Worm (Caenorhabditis elegans) whole organism, early embryonic: ENCODE results near the gene F10B5.3.

Source experiments
- B0310.2 ChIP-seq: sonication (generic microtip); optimal IDR thresholded peaks from 2 replicates; lab custom pipeline; 2016; ENCODE audit warnings: mild to moderate bottlenecking, missing genetic modification characterization, missing compliant biosample characterization
- F13C5.2 ChIP-seq: sonication (generic microtip); optimal IDR thresholded peaks from 2 replicates; lab custom pipeline; 2017; ENCODE audit warnings: mild to moderate bottlenecking, missing genetic modification characterization, inconsistent platforms, missing compliant biosample characterization
- aly-1 ChIP-seq: sonication (generic microtip); optimal IDR thresholded peaks from 2 replicates; lab custom pipeline; 2016; ENCODE audit warnings: missing genetic modification characterization, missing compliant biosample characterization
- ama-1 ChIP-seq: fragments of 150-350 bp; optimal IDR thresholded peaks from 2 replicates; lab custom pipeline; 2014
- ceh-13 ChIP-seq: fragments of 200-800 bp; sonication (Bioruptor generic); optimal IDR thresholded peaks from 2 replicates; lab custom pipeline; 2018; ENCODE audit warnings: mild to moderate bottlenecking, missing genetic modification characterization, missing compliant biosample characterization
- ceh-36 ChIP-seq: sonication (generic microtip); optimal IDR thresholded peaks from 2 replicates; lab custom pipeline; 2016; ENCODE audit warnings: missing genetic modification characterization, inconsistent platforms, missing compliant biosample characterization
- ets-7 ChIP-seq: sonication (generic microtip); optimal IDR thresholded peaks from 2 replicates; lab custom pipeline; 2016; ENCODE audit warnings: missing genotype, missing genetic modification characterization, missing compliant biosample characterization
- flt-1 ChIP-seq: fragments of 200-800 bp; sonication (Bioruptor generic); IDR thresholded peaks from 2 replicates; pipeline ENCODE4 v1.3.6; 2022; ENCODE audit warnings: missing genetic modification characterization, missing compliant biosample characterization
- hmbx-1 ChIP-seq: sonication (generic microtip); optimal IDR thresholded peaks from 2 replicates; lab custom pipeline; 2016; ENCODE audit warnings: mild to moderate bottlenecking, missing genetic modification characterization, missing compliant biosample characterization
- hmg-4 ChIP-seq: fragments of 200-800 bp; sonication (Bioruptor generic); optimal IDR thresholded peaks from 2 replicates; lab custom pipeline; 2018; ENCODE audit warnings: mild to moderate bottlenecking, missing genetic modification characterization, missing compliant biosample characterization
- hnd-1 ChIP-seq: sonication (generic microtip); optimal IDR thresholded peaks from 2 replicates; lab custom pipeline; 2016; ENCODE audit warnings: missing genetic modification characterization, missing compliant biosample characterization
- pes-1 ChIP-seq: fragments of 200-800 bp; sonication (Bioruptor generic); IDR thresholded peaks from 2 replicates; pipeline ENCODE4 v1.3.6; 2022; ENCODE audit warnings: missing genetic modification reagents, missing genetic modification characterization, missing compliant biosample characterization
- scrt-1 ChIP-seq: fragments of 200-800 bp; sonication (Bioruptor generic); IDR thresholded peaks from 2 replicates; pipeline ENCODE4 v1.3.6; 2022; ENCODE audit warnings: missing genetic modification characterization, missing compliant biosample characterization
- sea-1 ChIP-seq: fragments of 200-800 bp; sonication (Bioruptor generic); conservative IDR thresholded peaks from 2 replicates; pipeline ENCODE4 v1.3.6; 2022; ENCODE audit warnings: missing genetic modification characterization, missing compliant biosample characterization
- tbx-11 ChIP-seq: fragments of 200-800 bp; sonication (Bioruptor generic); IDR thresholded peaks from 2 replicates; pipeline ENCODE4 v1.3.6; 2022; ENCODE audit warnings: missing genetic modification characterization, missing compliant biosample characterization
- tbx-37 ChIP-seq: fragments of 200-800 bp; sonication (Bioruptor generic); conservative IDR thresholded peaks from 2 replicates; pipeline ENCODE4 v1.3.6; 2022; ENCODE audit warnings: missing genetic modification reagents, missing genetic modification characterization, missing compliant biosample characterization
- tra-4 ChIP-seq: sonication (generic microtip); optimal IDR thresholded peaks from 2 replicates; lab custom pipeline; 2017; ENCODE audit warnings: missing genetic modification characterization, missing compliant biosample characterization

Gene F10B5.3

ce11 chrII:8149930-8150329 lies at the start of gene F10B5.3:
Gene F10B5.3 (minus strand): TSS chrII:8150030.
- TF ChIP-seq ets-7 (tag; lab: Kevin White, UChicago) (no peak), hnd-1 (tag; lab: Kevin White, UChicago) (no peak), tra-4 (tag; lab: Kevin White, UChicago) (no peak), tbx-11 (GFP tag; lab: Robert Waterston, UW) (no peak), tbx-37 (GFP tag; lab: Robert Waterston, UW) (no peak), aly-1 (tag; lab: Kevin White, UChicago) (no peak), ceh-13 (GFP tag; lab: Kevin White, UChicago) (no peak), scrt-1 (GFP tag; lab: Robert Waterston, UW) (no peak), ceh-36 (tag; lab: Kevin White, UChicago) (no peak), pes-1 (no peak), hmg-4 (GFP tag; lab: Kevin White, UChicago) (no peak), B0310.2 (tag; lab: Kevin White, UChicago) (no peak), F13C5.2 (no peak), ama-1 (no peak), flt-1 (GFP tag; lab: Robert Waterston, UW) (no peak), sea-1 (GFP tag; lab: Robert Waterston, UW) (no peak), hmbx-1 (tag; lab: Kevin White, UChicago) (no peak)

ce11 chrII:8198503-8198902 lies 48.7 kb upstream of the F10B5.3 start, which contains the start of gene qua-1:
Gene qua-1 (plus strand): TSS chrII:8198803.
- no peak for TF ChIP-seq scrt-1 (GFP tag; lab: Robert Waterston, UW)
- TF ChIP-seq aly-1 (tag; lab: Kevin White, UChicago): no peak
- no peak for TF ChIP-seq tra-4 (tag; lab: Kevin White, UChicago)
- TF ChIP-seq F13C5.2: no peak
- no peak for TF ChIP-seq B0310.2 (tag; lab: Kevin White, UChicago)

- TF ChIP-seq ceh-36 (tag; lab: Kevin White, UChicago) (no peak), aly-1 (tag; lab: Kevin White, UChicago) (no peak), ama-1 (no peak), hmg-4 (GFP tag; lab: Kevin White, UChicago) (no peak), scrt-1 (GFP tag; lab: Robert Waterston, UW) (no peak), pes-1 (no peak), flt-1 (GFP tag; lab: Robert Waterston, UW) (no peak), tbx-11 (GFP tag; lab: Robert Waterston, UW) (no peak), hmbx-1 (tag; lab: Kevin White, UChicago) (no peak), B0310.2 (tag; lab: Kevin White, UChicago) (no peak), F13C5.2 (no peak), hnd-1 (tag; lab: Kevin White, UChicago) (no peak), ceh-13 (GFP tag; lab: Kevin White, UChicago) (no peak), tra-4 (tag; lab: Kevin White, UChicago) (no peak), ets-7 (tag; lab: Kevin White, UChicago) (no peak)
These were observed 44.1 kb upstream of the F10B5.3 start for ce11 chrII:8193922-8194321.

- no peak for TF ChIP-seq hnd-1 (tag; lab: Kevin White, UChicago)
- TF ChIP-seq hmg-4 (GFP tag; lab: Kevin White, UChicago): no peak
- TF ChIP-seq hmbx-1 (tag; lab: Kevin White, UChicago): no peak
- no peak for TF ChIP-seq flt-1 (GFP tag; lab: Robert Waterston, UW)
- no peak for TF ChIP-seq scrt-1 (GFP tag; lab: Robert Waterston, UW)
- no peak for TF ChIP-seq sea-1 (GFP tag; lab: Robert Waterston, UW)
- no peak for TF ChIP-seq F13C5.2
- no peak for TF ChIP-seq ceh-36 (tag; lab: Kevin White, UChicago)
- no peak for TF ChIP-seq tbx-37 (GFP tag; lab: Robert Waterston, UW)
- TF ChIP-seq B0310.2 (tag; lab: Kevin White, UChicago): no peak
- no peak for TF ChIP-seq tra-4 (tag; lab: Kevin White, UChicago)
- no peak for TF ChIP-seq tbx-11 (GFP tag; lab: Robert Waterston, UW)
- no peak for TF ChIP-seq pes-1
- no peak for TF ChIP-seq ceh-13 (GFP tag; lab: Kevin White, UChicago)
- TF ChIP-seq ets-7 (tag; lab: Kevin White, UChicago): no peak
- no peak for TF ChIP-seq ama-1
- no peak for TF ChIP-seq aly-1 (tag; lab: Kevin White, UChicago)
These were observed 43.3 kb upstream of the F10B5.3 start, which contains the start of gene T05C12.9 for ce11 chrII:8193126-8193525. Gene T05C12.9 (minus strand): TSS chrII:8193226.

ce11 chrII:8190455-8190854 lies 40.6 kb upstream of the F10B5.3 start, which contains the start of gene T05C12.8:
Gene T05C12.8 (minus strand): TSS chrII:8190555.
- TF ChIP-seq hmg-4 (GFP tag; lab: Kevin White, UChicago): no peak
- TF ChIP-seq scrt-1 (GFP tag; lab: Robert Waterston, UW): no peak
- no peak for TF ChIP-seq ceh-36 (tag; lab: Kevin White, UChicago)
- TF ChIP-seq ceh-13 (GFP tag; lab: Kevin White, UChicago): no peak
- TF ChIP-seq ets-7 (tag; lab: Kevin White, UChicago): no peak

- no peak for TF ChIP-seq sea-1 (GFP tag; lab: Robert Waterston, UW)
- no peak for TF ChIP-seq flt-1 (GFP tag; lab: Robert Waterston, UW)
- no peak for TF ChIP-seq tbx-37 (GFP tag; lab: Robert Waterston, UW)
- TF ChIP-seq ceh-13 (GFP tag; lab: Kevin White, UChicago): no peak
- TF ChIP-seq hmg-4 (GFP tag; lab: Kevin White, UChicago): no peak
- no peak for TF ChIP-seq tbx-11 (GFP tag; lab: Robert Waterston, UW)
- TF ChIP-seq ama-1: no peak
- TF ChIP-seq ceh-36 (tag; lab: Kevin White, UChicago): no peak
- TF ChIP-seq F13C5.2: no peak
- TF ChIP-seq tra-4 (tag; lab: Kevin White, UChicago): no peak
- TF ChIP-seq pes-1: no peak
- TF ChIP-seq hmbx-1 (tag; lab: Kevin White, UChicago): no peak
- TF ChIP-seq ets-7 (tag; lab: Kevin White, UChicago): no peak
- TF ChIP-seq aly-1 (tag; lab: Kevin White, UChicago): no peak
- no peak for TF ChIP-seq hnd-1 (tag; lab: Kevin White, UChicago)
- TF ChIP-seq B0310.2 (tag; lab: Kevin White, UChicago): no peak
- no peak for TF ChIP-seq scrt-1 (GFP tag; lab: Robert Waterston, UW)
These were observed 37.7 kb upstream of the F10B5.3 start for ce11 chrII:8187516-8187915.
